Fruit fly (Drosophila melanogaster): ENCODE measurements around the gene trus.

The trus gene

dm6 chr3R:12443769-12444168 is 12.6 kb upstream of the trus start:
- TF ChIP-seq Clk (GFP tag; optimal IDR thresholded peaks at IDR 0.05) (no peak), ovo (GFP tag; optimal IDR thresholded peaks at IDR 0.05) (no peak), tj (GFP tag; optimal IDR thresholded peaks at IDR 0.05) (peak; percentile 74), CG33017 (tag; optimal IDR thresholded peaks at IDR 0.05) (no peak)

- no peak for TF ChIP-seq Clk (GFP tag; optimal IDR thresholded peaks at IDR 0.05)
- no peak for TF ChIP-seq CG7045 (GFP tag; optimal IDR thresholded peaks at IDR 0.05)
- TF ChIP-seq CG7101 (tag; optimal IDR thresholded peaks at IDR 0.05) = no peak
- no peak for TF ChIP-seq CG11617 (GFP tag; optimal IDR thresholded peaks at IDR 0.05)
- no peak for TF ChIP-seq CG5204 (GFP tag; optimal IDR thresholded peaks at IDR 0.05)
- no peak for TF ChIP-seq cnc (optimal IDR thresholded peaks at IDR 0.05)
- TF ChIP-seq Crg-1 (GFP tag; optimal IDR thresholded peaks at IDR 0.05) = no peak
- no peak for TF ChIP-seq CG12768 (GFP tag; optimal IDR thresholded peaks at IDR 0.05)
- TF ChIP-seq kay (GFP tag; ENCODE audit: borderline replicate concordance) = no peak
- TF ChIP-seq CG33017 (tag; optimal IDR thresholded peaks at IDR 0.05) = no peak
- TF ChIP-seq tj (GFP tag; optimal IDR thresholded peaks at IDR 0.05) = no peak
- TF ChIP-seq toe (GFP tag; optimal IDR thresholded peaks at IDR 0.05) = no peak
- no peak for TF ChIP-seq ovo (GFP tag; optimal IDR thresholded peaks at IDR 0.05)
- TF ChIP-seq pad (GFP tag; optimal IDR thresholded peaks at IDR 0.05) = no peak
Measured at dm6 chr3R:12445468-12445867, 10.9 kb upstream of the trus start.

DNA sequence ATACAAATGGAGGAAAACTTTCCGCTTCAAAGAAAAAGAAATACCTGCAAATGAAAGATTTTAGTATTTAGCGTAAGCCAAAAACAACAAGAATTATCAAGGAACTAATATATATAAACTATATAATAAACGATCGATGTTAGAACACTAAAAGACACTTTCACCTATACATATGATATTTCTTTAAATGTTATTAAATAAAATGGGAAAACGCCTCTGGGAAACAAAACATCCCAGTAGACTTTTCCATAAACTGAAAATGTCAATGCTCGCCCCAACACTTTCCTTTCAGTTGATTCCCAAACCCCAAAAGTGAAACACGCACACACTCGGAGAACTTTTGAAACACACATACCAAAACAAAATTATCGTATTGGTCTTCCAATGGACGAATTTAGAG is 9.0 kb upstream of the trus start, which contains the start of gene vrs:
vrs (plus strand) TSS at position 301 of the 400 bp plus-strand sequence.
- TF ChIP-seq CG7101 (tag; optimal IDR thresholded peaks at IDR 0.05) = no peak

DNA sequence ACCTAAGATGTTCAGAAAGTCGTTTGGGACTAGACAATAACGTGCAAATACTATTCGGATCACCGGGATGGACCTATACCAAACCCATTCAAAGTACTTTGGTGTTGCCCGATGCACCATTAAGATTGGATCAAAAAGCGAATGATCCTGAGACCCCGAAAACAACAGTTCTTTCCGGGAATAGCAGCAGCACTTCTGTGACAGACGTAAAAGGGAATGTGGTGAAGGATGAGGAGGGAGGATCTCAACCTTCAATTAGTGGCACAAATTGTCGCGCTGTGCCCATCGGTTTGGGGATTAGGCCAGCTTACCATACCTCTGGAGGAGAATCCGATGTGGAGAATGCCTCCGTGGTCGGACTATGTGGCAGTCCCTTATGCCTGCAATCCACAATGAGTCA is 8.0 kb upstream of the trus start:
- TF ChIP-seq pad (GFP tag; optimal IDR thresholded peaks at IDR 0.05) (no peak), Clk (GFP tag; optimal IDR thresholded peaks at IDR 0.05) (no peak), CG11617 (GFP tag; optimal IDR thresholded peaks at IDR 0.05) (no peak), bab1 (GFP tag; optimal IDR thresholded peaks at IDR 0.05) (no peak), kay (GFP tag; ENCODE audit: borderline replicate concordance) (no peak), CG1620 (GFP tag; optimal IDR thresholded peaks at IDR 0.05) (no peak), Hr96 (GFP tag; optimal IDR thresholded peaks at IDR 0.05) (no peak), CG33017 (tag; optimal IDR thresholded peaks at IDR 0.05) (no peak), CG12768 (GFP tag; optimal IDR thresholded peaks at IDR 0.05) (no peak), CG7101 (tag; optimal IDR thresholded peaks at IDR 0.05) (no peak), CG5204 (GFP tag; optimal IDR thresholded peaks at IDR 0.05) (no peak), CG7045 (GFP tag; optimal IDR thresholded peaks at IDR 0.05) (no peak), cic (GFP tag; optimal IDR thresholded peaks at IDR 0.05) (no peak), cnc (optimal IDR thresholded peaks at IDR 0.05) (no peak), CG14711 (tag; optimal IDR thresholded peaks at IDR 0.05) (no peak), ovo (GFP tag; optimal IDR thresholded peaks at IDR 0.05) (no peak), Mnt (GFP tag; optimal IDR thresholded peaks at IDR 0.05) (no peak), toe (GFP tag; optimal IDR thresholded peaks at IDR 0.05) (no peak)

DNA sequence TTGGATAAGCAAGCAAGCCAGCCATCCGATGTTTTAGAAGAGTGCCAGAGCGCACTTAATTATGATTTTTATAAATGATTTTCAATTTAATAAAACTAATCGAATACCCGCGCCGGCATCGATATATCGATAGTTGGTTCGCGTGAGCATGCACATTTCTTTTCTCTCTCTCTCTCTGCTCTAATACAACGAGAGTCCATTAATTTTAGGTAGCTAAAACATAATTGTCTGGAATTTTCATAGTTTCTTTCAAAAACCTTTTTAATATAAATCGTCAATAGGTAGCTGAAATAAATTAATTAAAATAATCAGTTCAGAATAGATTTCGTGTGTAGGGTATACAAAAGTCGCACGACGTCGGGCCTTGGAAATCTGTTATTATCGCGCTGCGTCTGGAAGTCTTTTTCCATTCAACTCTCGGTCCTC is 7.5 kb upstream of the trus start, which contains the start of gene CG18549:
CG18549 (plus strand) TSS at position 408 of the 426 bp plus-strand sequence.
- TF ChIP-seq Clk (GFP tag; optimal IDR thresholded peaks at IDR 0.05) = peak; percentile 94
- peak; percentile 83 for TF ChIP-seq tj (GFP tag; optimal IDR thresholded peaks at IDR 0.05)
- TF ChIP-seq Mnt (GFP tag; optimal IDR thresholded peaks at IDR 0.05) = peak; percentile 95
- peak; percentile 58 for TF ChIP-seq ovo (GFP tag; optimal IDR thresholded peaks at IDR 0.05)
- peak; percentile 99 for TF ChIP-seq Hr96 (GFP tag; optimal IDR thresholded peaks at IDR 0.05)
- no peak for TF ChIP-seq toe (GFP tag; optimal IDR thresholded peaks at IDR 0.05)
- TF ChIP-seq CG1620 (GFP tag; optimal IDR thresholded peaks at IDR 0.05) = peak; percentile 97
- TF ChIP-seq cnc (optimal IDR thresholded peaks at IDR 0.05) = peak in 1 of 2 experiments; percentile 15
- TF ChIP-seq CG7045 (GFP tag; optimal IDR thresholded peaks at IDR 0.05) = peak; percentile 97
- TF ChIP-seq kay (GFP tag; ENCODE audit: borderline replicate concordance) = peak; percentile 99
- TF ChIP-seq CG11617 (GFP tag; optimal IDR thresholded peaks at IDR 0.05) = peak; percentile 96
- TF ChIP-seq bab1 (GFP tag; optimal IDR thresholded peaks at IDR 0.05) = peak; percentile 100
- peak; percentile 100 for TF ChIP-seq CG7101 (tag; optimal IDR thresholded peaks at IDR 0.05)
- TF ChIP-seq CG14711 (tag; optimal IDR thresholded peaks at IDR 0.05) = peak; percentile 99
- peak; percentile 99 for TF ChIP-seq CG12768 (GFP tag; optimal IDR thresholded peaks at IDR 0.05)
- TF ChIP-seq CG5204 (GFP tag; optimal IDR thresholded peaks at IDR 0.05) = peak; percentile 97
- TF ChIP-seq pad (GFP tag; optimal IDR thresholded peaks at IDR 0.05) = peak; percentile 89
- peak; percentile 100 for TF ChIP-seq CG33017 (tag; optimal IDR thresholded peaks at IDR 0.05)
- TF ChIP-seq cic (GFP tag; optimal IDR thresholded peaks at IDR 0.05) = peak; percentile 98
- peak; percentile 98 for TF ChIP-seq Crg-1 (GFP tag; optimal IDR thresholded peaks at IDR 0.05)

DNA sequence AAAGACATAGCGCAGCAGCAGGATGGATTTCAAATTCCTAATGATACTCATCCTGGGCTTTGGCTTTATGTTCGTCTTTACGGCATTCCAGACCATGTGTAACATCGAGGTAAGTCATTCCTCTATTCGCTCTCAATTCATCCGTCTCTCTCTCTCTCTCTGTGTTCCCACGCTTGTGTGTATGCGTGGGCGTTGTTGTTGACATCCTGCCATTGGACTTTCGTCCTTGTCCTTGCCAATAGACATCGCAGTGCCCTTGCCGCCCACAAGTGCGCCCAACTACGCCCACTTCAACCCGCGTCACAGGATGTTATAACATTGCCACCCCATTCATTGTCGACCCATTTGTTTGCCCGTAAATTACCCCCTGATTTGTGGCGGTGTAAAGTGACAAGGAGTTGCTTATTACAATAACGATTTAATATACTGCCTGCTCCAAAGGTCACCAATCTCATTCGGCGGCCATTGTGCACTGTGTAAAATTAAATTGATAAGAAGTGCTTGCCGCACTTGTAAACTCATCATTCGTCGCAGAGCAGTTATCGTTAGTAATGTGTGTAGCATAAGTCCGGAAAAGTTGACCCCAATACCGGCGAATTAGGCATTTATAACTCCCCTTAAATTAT is 6.6 kb upstream of the trus start:
- TF ChIP-seq Hr96 (GFP tag; optimal IDR thresholded peaks at IDR 0.05) = no peak
- TF ChIP-seq CG7045 (GFP tag; optimal IDR thresholded peaks at IDR 0.05) = peak; percentile 1
- no peak for TF ChIP-seq ovo (GFP tag; optimal IDR thresholded peaks at IDR 0.05)

- no peak for TF ChIP-seq toe (GFP tag; optimal IDR thresholded peaks at IDR 0.05)
- TF ChIP-seq CG1620 (GFP tag; optimal IDR thresholded peaks at IDR 0.05) = no peak
- TF ChIP-seq Mnt (GFP tag; optimal IDR thresholded peaks at IDR 0.05) = no peak
Measured at dm6 chr3R:12450713-12451259, 5.6 kb upstream of the trus start.

Measured in whole organism, adult.